Fruit fly (Drosophila melanogaster): Measurements from ENCODE around the gene Oat.

Oat gene

dm6 chr3L:19650121-19650520 is 470 bp upstream of the Oat start (continued):
- TF ChIP-seq Scr (GFP tag; IDR thresholded peaks at IDR 0.05; ENCODE audit: partially characterized antibody) (peak; percentile 64), CG14860 (GFP tag; IDR thresholded peaks at IDR 0.05; ENCODE audit: partially characterized antibody) (peak; percentile 74), CG6765 (GFP tag; optimal IDR thresholded peaks at IDR 0.05) (no peak), eve (GFP tag; optimal IDR thresholded peaks at IDR 0.05) (peak in 1 of 2 experiments; percentile 33), org-1 (GFP tag; optimal IDR thresholded peaks at IDR 0.05) (no peak), D19B (GFP tag; optimal IDR thresholded peaks at IDR 0.05) (peak; percentile 90), CG10979 (tag; optimal IDR thresholded peaks at IDR 0.05) (no peak), gro (GFP tag; optimal IDR thresholded peaks at IDR 0.05) (no peak), CG9932 (GFP tag; IDR thresholded peaks at IDR 0.05) (no peak), pfk (GFP tag; optimal IDR thresholded peaks at IDR 0.05) (no peak), salm (tag; optimal IDR thresholded peaks at IDR 0.05) (no peak), sens-2 (GFP tag; IDR thresholded peaks at IDR 0.05) (no peak), Bgb (GFP tag; IDR thresholded peaks at IDR 0.05; ENCODE audit: partially characterized antibody) (peak; percentile 28; the same call in 1 of the 2 replicates), BtbVII (GFP tag; optimal IDR thresholded peaks at IDR 0.05) (no peak), nom (GFP tag; optimal IDR thresholded peaks at IDR 0.05) (no peak), CG34224 (GFP tag; IDR thresholded peaks at IDR 0.05; ENCODE audit: partially characterized antibody) (peak; percentile 20; the same call in 1 of the 3 replicates), dmrt99B (tag; optimal IDR thresholded peaks at IDR 0.05) (no peak), CG8478 (optimal IDR thresholded peaks at IDR 0.05) (no peak), CG13287 (GFP tag; IDR thresholded peaks at IDR 0.05; ENCODE audit: partially characterized antibody) (peak; percentile 40; the same call in 1 of the 2 replicates), vnd (GFP tag; IDR thresholded peaks at IDR 0.05; ENCODE audit: partially characterized antibody) (peak; percentile 54), HLH4C (GFP tag; IDR thresholded peaks at IDR 0.05; ENCODE audit: partially characterized antibody) (peak; percentile 92), ap (GFP tag; IDR thresholded peaks at IDR 0.05) (no peak), zen2 (GFP tag; IDR thresholded peaks at IDR 0.05; ENCODE audit: partially characterized antibody) (peak; percentile 45; the same call in 1 of the 3 replicates), CG7963 (GFP tag; IDR thresholded peaks at IDR 0.05; ENCODE audit: partially characterized antibody) (peak; percentile 72), ato (GFP tag; IDR thresholded peaks at IDR 0.05; ENCODE audit: partially characterized antibody) (0 out of 2 replicates have a peak, but pooled peaks have one; percentile 26), CG5180 (GFP tag; optimal IDR thresholded peaks at IDR 0.05) (no peak), Six4 (GFP tag; optimal IDR thresholded peaks at IDR 0.05) (no peak), CG7372 (GFP tag; IDR thresholded peaks at IDR 0.05) (no peak), mld (GFP tag; IDR thresholded peaks at IDR 0.05; ENCODE audit: partially characterized antibody) (peak; percentile 79)

dm6 chr3L:19648648-19649047 is 1.0 kb downstream of the Oat start:
- TF ChIP-seq exex (tag; optimal IDR thresholded peaks at IDR 0.05) (peak; percentile 73), sima (GFP tag; optimal IDR thresholded peaks at IDR 0.05) (no peak), CG9817 (tag; optimal IDR thresholded peaks at IDR 0.05) (no peak), CG34376 (GFP tag; optimal IDR thresholded peaks at IDR 0.05) (peak; percentile 25), tin (GFP tag; optimal IDR thresholded peaks at IDR 0.05) (no peak), CG3995 (GFP tag; optimal IDR thresholded peaks at IDR 0.05) (peak; percentile 19), sug (tag; optimal IDR thresholded peaks at IDR 0.05) (peak; percentile 98)

dm6 chr3L:19646292-19646691 is 3.4 kb downstream of the Oat start:
- TF ChIP-seq Side (GFP tag; optimal IDR thresholded peaks at IDR 0.05) (no peak), HLH4C (GFP tag; IDR thresholded peaks at IDR 0.05; ENCODE audit: partially characterized antibody) (peak; percentile 47; the same call in 1 of the 3 replicates), ac (GFP tag; optimal IDR thresholded peaks at IDR 0.05) (no peak), p53 (GFP tag; optimal IDR thresholded peaks at IDR 0.05) (no peak), CkIIα-i1 (GFP tag; IDR thresholded peaks at IDR 0.05) (no peak), run (tag; optimal IDR thresholded peaks at IDR 0.05) (no peak), Rx (GFP tag; IDR thresholded peaks at IDR 0.05) (no peak), bbx (GFP tag; IDR thresholded peaks at IDR 0.05; ENCODE audit: partially characterized antibody) (0 out of 2 replicates have a peak, but pooled peaks have one; percentile 37), Scr (GFP tag; IDR thresholded peaks at IDR 0.05; ENCODE audit: partially characterized antibody) (no peak), Asciz (GFP tag; optimal IDR thresholded peaks at IDR 0.05) (no peak), Camta (GFP tag; optimal IDR thresholded peaks at IDR 0.05) (no peak), Ets97D (GFP tag; optimal IDR thresholded peaks at IDR 0.05) (no peak), danr (GFP tag; IDR thresholded peaks at IDR 0.05) (no peak), toy (GFP tag; IDR thresholded peaks at IDR 0.05) (no peak), sna (GFP tag; IDR thresholded peaks at IDR 0.05; ENCODE audit: partially characterized antibody) (no peak)

Measured in whole organism, embryonic.